Fruit fly (Drosophila melanogaster) whole organism, pupa: ENCODE measurements around the gene NFAT.
A peak's percentile ranks its signal among the peaks of the same experiment; 100 is the strongest.

ENCODE experiments used
- CG10348 ChIP-seq: fragments of 200-800 bp; sonication (Bioruptor generic); IDR thresholded peaks from 2 replicates; pipeline ENCODE4 v1.3.6; 2022; ENCODE audit warnings: missing biosample characterization, missing genetic modification characterization
- CG12605 ChIP-seq: fragments of 200-800 bp; sonication (Bioruptor generic); IDR thresholded peaks from 2 replicates; pipeline ENCODE4 v1.3.6; 2022; ENCODE audit warnings: missing biosample characterization, missing genetic modification characterization
- CG13204 ChIP-seq: fragments of 200-800 bp; sonication (Bioruptor generic); optimal IDR thresholded peaks from 2 replicates; lab custom pipeline; 2018; ENCODE audit warnings: missing biosample characterization, mild to moderate bottlenecking, missing genetic modification characterization, moderate library complexity
- CG14655 ChIP-seq: fragments of 200-800 bp; sonication (Bioruptor generic); optimal IDR thresholded peaks from 3 replicates; lab custom pipeline; 2017; ENCODE audit warnings: mild to moderate bottlenecking, missing biosample characterization, missing genetic modification reagents, missing genetic modification characterization
- CG15710 ChIP-seq: fragments of 200-800 bp; sonication (Bioruptor generic); optimal IDR thresholded peaks from 2 replicates; lab custom pipeline; 2018; ENCODE audit warnings: missing biosample characterization, mild to moderate bottlenecking, missing genetic modification characterization, moderate library complexity
- CG17806 ChIP-seq: fragments of 200-800 bp; sonication (Bioruptor generic); optimal IDR thresholded peaks from 2 replicates; lab custom pipeline; 2018; ENCODE audit warnings: missing biosample characterization, mild to moderate bottlenecking, missing genetic modification characterization, moderate library complexity
- CG32121 ChIP-seq: fragments of 200-800 bp; sonication (Bioruptor generic); IDR thresholded peaks from 2 replicates; pipeline ENCODE4 v1.3.6; 2022; ENCODE audit warnings: missing biosample characterization, missing genetic modification characterization
- CG34367 ChIP-seq: fragments of 200-800 bp; sonication (Bioruptor generic); optimal IDR thresholded peaks from 2 replicates; lab custom pipeline; 2018; ENCODE audit warnings: missing biosample characterization, mild to moderate bottlenecking, missing genetic modification characterization
- CG4496 ChIP-seq: fragments of 200-800 bp; sonication (Bioruptor generic); IDR thresholded peaks from 3 replicates; pipeline ENCODE4 v1.3.6; 2022; ENCODE audit warnings: missing biosample characterization, missing genetic modification characterization
- CG8159 ChIP-seq: fragments of 200-800 bp; sonication (Bioruptor generic); optimal IDR thresholded peaks from 3 replicates; lab custom pipeline; 2018; ENCODE audit warnings: missing biosample characterization, mild to moderate bottlenecking, missing genetic modification characterization, moderate library complexity
- CG8301 ChIP-seq: fragments of 200-800 bp; sonication (Bioruptor generic); optimal IDR thresholded peaks from 2 replicates; lab custom pipeline; 2018; ENCODE audit warnings: missing biosample characterization, mild to moderate bottlenecking, missing genetic modification characterization
- CG9948 ChIP-seq: fragments of 200-800 bp; sonication (Bioruptor generic); optimal IDR thresholded peaks from 2 replicates; lab custom pipeline; 2018; ENCODE audit warnings: missing biosample characterization, mild to moderate bottlenecking, missing genetic modification characterization, moderate library complexity
- D1 ChIP-seq: fragments of 200-800 bp; sonication (Bioruptor generic); optimal IDR thresholded peaks from 2 replicates; lab custom pipeline; 2018; ENCODE audit warnings: missing biosample characterization, mild to moderate bottlenecking, missing genetic modification characterization, moderate library complexity
- EcR ChIP-seq: fragments of 200-800 bp; sonication (Bioruptor generic); optimal IDR thresholded peaks from 3 replicates; lab custom pipeline; 2019; ENCODE audit warnings: missing biosample characterization, missing genetic modification characterization, mild to moderate bottlenecking, moderate library complexity, missing genetic modification reagents
- Ets98B ChIP-seq: fragments of 200-800 bp; sonication (Bioruptor generic); IDR thresholded peaks from 2 replicates; pipeline ENCODE4 v1.3.6; 2022; ENCODE audit warnings: missing biosample characterization, missing genetic modification characterization
- Pif1A ChIP-seq: fragments of 200-800 bp; sonication (Bioruptor generic); optimal IDR thresholded peaks from 3 replicates; lab custom pipeline; 2016; ENCODE audit warnings: missing biosample characterization, missing genetic modification characterization
- Pif1B ChIP-seq: fragments of 200-800 bp; sonication (Bioruptor generic); optimal IDR thresholded peaks from 3 replicates; lab custom pipeline; 2016; ENCODE audit warnings: missing biosample characterization, missing genetic modification characterization
- Snoo ChIP-seq: fragments of 200-800 bp; sonication (Bioruptor generic); optimal IDR thresholded peaks from 3 replicates; lab custom pipeline; 2017; ENCODE audit warnings: missing biosample characterization, mild to moderate bottlenecking, missing genetic modification characterization, inconsistent platforms
- fd96Ca ChIP-seq: fragments of 200-800 bp; sonication (Bioruptor generic); IDR thresholded peaks from 3 replicates; pipeline ENCODE4 v1.3.6; 2022; ENCODE audit warnings: missing biosample characterization, missing genetic modification characterization
- gl ChIP-seq: fragments of 200-800 bp; sonication (Bioruptor generic); optimal IDR thresholded peaks from 2 replicates; lab custom pipeline; 2018; ENCODE audit warnings: missing biosample characterization, mild to moderate bottlenecking, missing genetic modification characterization
- rn ChIP-seq: fragments of 200-800 bp; sonication (Bioruptor generic); IDR thresholded peaks from 2 replicates; pipeline ENCODE4 v1.3.6; 2022; ENCODE audit warnings: missing biosample characterization, missing genetic modification characterization

NFAT gene

DNA sequence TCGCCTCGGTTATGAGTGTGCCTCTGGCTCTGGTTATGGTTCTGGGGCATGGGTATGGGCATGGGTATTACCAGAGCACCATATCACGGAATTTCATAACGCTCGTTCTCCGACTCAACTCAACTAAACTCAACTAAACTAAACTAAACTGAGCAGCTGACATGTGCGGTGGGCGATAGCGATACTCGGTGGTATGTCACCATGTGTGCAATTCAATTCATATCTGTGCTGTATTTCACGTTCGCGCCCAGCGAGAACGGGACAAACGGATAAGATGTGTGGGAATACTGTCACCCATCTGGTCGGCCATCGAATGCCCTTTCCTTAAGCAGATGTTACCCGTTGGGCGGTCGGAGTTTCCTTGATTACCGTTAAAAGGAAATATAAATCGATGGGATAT, 55.7 kb downstream of the NFAT start, which contains the start of gene CG12177:
Gene CG12177, minus strand, starts transcription at position 239 of the 400 bp plus-strand sequence.
- TF ChIP-seq CG15710 (no peak), Ets98B (GFP tag; lab: Robert Waterston, UW) (no peak), CG8301 (tag; lab: Kevin White, UChicago) (no peak), CG8159 (tag; lab: Kevin White, UChicago) (no peak), CG17806 (tag; lab: Kevin White, UChicago) (no peak), CG10348 (no peak), gl (tag; lab: Kevin White, UChicago) (no peak), CG34367 (tag; lab: Kevin White, UChicago) (no peak), fd96Ca (GFP tag; lab: Robert Waterston, UW) (no peak), Snoo (tag; lab: Kevin White, UChicago) (no peak), Pif1A (no peak), CG32121 (GFP tag; lab: Robert Waterston, UW) (no peak), rn (GFP tag; lab: Robert Waterston, UW) (no peak), Pif1B (GFP tag; lab: Kevin White, UChicago) (no peak), CG13204 (no peak), D1 (tag; lab: Kevin White, UChicago) (no peak), CG4496 (no peak), CG14655 (no peak), CG9948 (tag; lab: Kevin White, UChicago) (no peak)

DNA sequence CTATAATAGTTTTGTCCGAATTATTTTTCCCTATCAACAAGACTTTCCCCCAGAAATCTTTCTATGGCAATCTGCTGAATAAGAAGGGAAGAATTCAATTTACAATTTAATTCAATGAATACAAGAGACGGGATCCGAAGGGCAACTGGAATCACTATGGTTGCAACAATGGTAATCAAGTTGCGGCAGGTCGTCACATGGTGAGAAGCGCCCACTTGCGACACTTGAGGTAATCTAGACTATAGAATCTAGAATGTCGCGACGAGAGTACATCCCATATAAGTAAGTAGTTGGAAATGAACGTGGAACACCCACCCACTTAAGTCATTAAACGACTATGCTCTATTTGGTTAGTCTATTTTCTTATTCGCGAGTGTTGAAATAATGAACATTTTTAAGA, 57.4 kb downstream of the NFAT start:
- TF ChIP-seq CG17806 (tag; lab: Kevin White, UChicago) = no peak
- TF ChIP-seq CG15710 = no peak

dm6 chrX:13682652-13683051, 58.1 kb downstream of the NFAT start, which contains the start of gene CG11158:
Gene CG11158 (plus strand): TSS chrX:13682952.
- TF ChIP-seq CG12605 (GFP tag; lab: Robert Waterston, UW) (no peak), Ets98B (GFP tag; lab: Robert Waterston, UW) (no peak), CG8301 (tag; lab: Kevin White, UChicago) (no peak), CG9948 (tag; lab: Kevin White, UChicago) (no peak)

DNA sequence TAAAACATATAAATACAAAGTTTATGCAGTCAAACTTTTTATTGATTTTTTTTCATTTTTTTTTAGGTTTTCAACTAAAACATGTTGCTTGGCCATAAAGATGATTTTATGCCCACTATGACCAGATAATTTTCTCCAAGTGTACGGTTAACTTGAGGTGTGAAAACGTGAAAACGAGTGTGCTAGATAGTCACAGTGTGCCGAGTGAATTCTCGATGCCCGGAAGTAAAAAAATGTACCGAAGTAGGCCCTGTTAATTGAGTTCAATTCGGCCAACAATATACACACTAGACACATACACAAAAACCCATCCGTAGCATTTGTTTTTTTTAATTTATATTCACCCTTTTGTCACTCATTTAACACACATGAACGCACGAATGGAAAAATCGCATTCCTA, 67.4 kb downstream of the NFAT start, which contains the start of gene Nna1:
Gene Nna1, plus strand, starts transcription at position 301 of the 400 bp plus-strand sequence.
- TF ChIP-seq CG8159 (tag; lab: Kevin White, UChicago) = no peak
- no peak for TF ChIP-seq CG4496
- no peak for TF ChIP-seq fd96Ca (GFP tag; lab: Robert Waterston, UW)
- no peak for TF ChIP-seq CG12605 (GFP tag; lab: Robert Waterston, UW)
- no peak for TF ChIP-seq CG10348
- no peak for TF ChIP-seq Pif1B (GFP tag; lab: Kevin White, UChicago)
- TF ChIP-seq rn (GFP tag; lab: Robert Waterston, UW) = no peak
- no peak for TF ChIP-seq CG14655
- TF ChIP-seq Ets98B (GFP tag; lab: Robert Waterston, UW) = no peak
- TF ChIP-seq CG9948 (tag; lab: Kevin White, UChicago) = no peak

DNA sequence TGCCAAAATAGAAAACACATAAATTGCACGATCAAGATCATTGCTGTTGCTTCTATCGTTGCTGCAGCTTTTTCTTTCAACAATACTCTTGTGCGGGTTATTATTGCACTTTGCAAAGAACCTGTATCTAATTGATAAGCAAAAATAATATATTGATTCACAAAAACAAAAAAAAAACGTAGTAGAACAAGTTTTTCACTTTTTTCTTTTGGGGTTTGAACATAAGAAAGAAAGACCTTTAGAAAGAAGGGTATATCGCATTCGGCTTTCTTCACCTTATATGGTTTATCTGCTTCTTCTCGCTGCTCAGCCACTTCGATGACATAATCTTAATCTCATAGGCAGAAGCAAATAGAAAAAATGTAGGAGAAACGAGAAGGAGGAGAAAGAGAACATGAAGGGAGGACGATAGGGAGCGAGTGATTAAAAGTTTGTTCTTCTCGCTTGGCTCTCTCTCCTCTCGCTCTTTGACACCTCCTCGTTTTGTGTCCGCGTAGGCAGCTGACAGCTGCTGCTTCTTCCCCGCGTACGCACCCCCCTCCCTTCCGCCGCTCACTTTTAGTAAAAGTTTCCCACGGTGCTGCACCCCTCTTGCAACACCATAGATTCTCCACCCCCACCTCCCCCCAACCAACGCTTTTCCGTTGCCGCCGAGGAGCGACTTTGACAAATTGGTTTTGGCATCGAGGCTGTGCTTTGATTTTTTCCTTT, 74.3 kb downstream of the NFAT start:
- TF ChIP-seq Ets98B (GFP tag; lab: Robert Waterston, UW) (peak; percentile 43; the same call in 1 of the 2 replicates), D1 (tag; lab: Kevin White, UChicago) (no peak), EcR (GFP tag; lab: Kevin White, UChicago) (no peak), CG34367 (tag; lab: Kevin White, UChicago) (no peak), CG15710 (no peak), fd96Ca (GFP tag; lab: Robert Waterston, UW) (no peak), CG4496 (peak; percentile 63; the same call in 1 of the 3 replicates), CG32121 (GFP tag; lab: Robert Waterston, UW) (0 out of 2 replicates have a peak, but pooled peaks have one; percentile 19), CG10348 (no peak), CG8159 (tag; lab: Kevin White, UChicago) (no peak), CG13204 (no peak), CG12605 (GFP tag; lab: Robert Waterston, UW) (no peak), gl (tag; lab: Kevin White, UChicago) (no peak), CG9948 (tag; lab: Kevin White, UChicago) (no peak), CG14655 (peak; percentile 15), Snoo (tag; lab: Kevin White, UChicago) (no peak), Pif1A (no peak), CG8301 (tag; lab: Kevin White, UChicago) (peak; percentile 8), Pif1B (GFP tag; lab: Kevin White, UChicago) (no peak), rn (GFP tag; lab: Robert Waterston, UW) (no peak), CG17806 (tag; lab: Kevin White, UChicago) (no peak)

DNA sequence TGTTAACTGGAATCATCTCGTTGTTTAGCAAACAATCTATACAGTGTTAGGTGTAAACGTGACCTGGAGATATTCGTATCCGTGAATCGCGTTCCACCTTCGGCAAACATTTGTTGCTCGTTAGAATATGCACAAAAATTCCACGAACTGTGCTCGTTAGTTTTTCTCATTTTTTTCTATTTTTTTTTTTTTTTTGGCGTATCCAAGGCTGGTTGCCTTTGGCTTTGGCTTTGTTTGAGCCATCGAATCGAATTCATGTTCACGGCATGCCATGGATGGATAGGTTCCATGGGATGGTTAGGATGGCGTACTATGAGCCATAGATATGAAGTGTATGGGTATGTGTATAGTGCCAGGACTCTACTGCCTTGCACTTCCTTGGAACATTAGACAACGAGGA, 75.1 kb downstream of the NFAT start:
- TF ChIP-seq Pif1B (GFP tag; lab: Kevin White, UChicago) = no peak
- TF ChIP-seq CG32121 (GFP tag; lab: Robert Waterston, UW) = no peak
- no peak for TF ChIP-seq CG34367 (tag; lab: Kevin White, UChicago)
- TF ChIP-seq CG13204 = no peak
- no peak for TF ChIP-seq gl (tag; lab: Kevin White, UChicago)
- TF ChIP-seq CG8301 (tag; lab: Kevin White, UChicago) = no peak
